Worm (Caenorhabditis elegans) whole organism, midembryonic: ENCODE measurements around the gene kel-3.

Experiments
- cog-1 ChIP-seq: sonication (generic microtip); optimal IDR thresholded peaks from 2 replicates; lab custom pipeline; 2016; ENCODE audit warnings: missing genetic modification characterization, missing compliant biosample characterization
- ref-1 ChIP-seq: fragments of 200-800 bp; sonication (Bioruptor generic); conservative IDR thresholded peaks from 2 replicates; pipeline ENCODE4 v1.3.6; 2022; ENCODE audit warnings: missing genetic modification reagents, missing genetic modification characterization, missing compliant biosample characterization
- ztf-23 ChIP-seq: fragments of 200-800 bp; sonication (Bioruptor generic); IDR thresholded peaks from 2 replicates; pipeline ENCODE4 v1.3.6; 2022; ENCODE audit warnings: missing genetic modification reagents, missing genetic modification characterization, missing compliant biosample characterization

- no peak for TF ChIP-seq ztf-23
- TF ChIP-seq cog-1 (tag; lab: Kevin White, UChicago) = no peak
- no peak for TF ChIP-seq ref-1
Measured at ce11 chrIII:13462138-13462634, 2.4 kb upstream of the kel-3 start, which contains the start of the genes abcf-2 and T27E9.2.
